Fruit fly (Drosophila melanogaster): ENCODE results near the gene p53.

dm6 chr3R:23081265-23081664 lies 27.4 kb upstream of the p53 start:
- TF ChIP-seq CTCF (optimal IDR thresholded peaks at IDR 0.05) = no peak
- no peak for TF ChIP-seq CG8478 (optimal IDR thresholded peaks at IDR 0.05)
